Worm (Caenorhabditis elegans) whole organism, L1 larva: ENCODE data around the gene srt-3.
"Not testable (repeated sequence)": the region's sequence is repeated elsewhere in the genome, so short reads cannot be mapped to it uniquely, and the experiment has no call there.

ENCODE experiments used
- F16B12.6 ChIP-seq: fragments of 150-350 bp; optimal IDR thresholded peaks from 2 replicates; lab custom pipeline; 2014; ENCODE audit warnings: missing biosample characterization, missing genetic modification characterization
- Y116A8C.19 ChIP-seq: sonication (generic microtip); optimal IDR thresholded peaks from 2 replicates; lab custom pipeline; 2016; ENCODE audit warnings: missing compliant biosample characterization, missing genetic modification characterization, borderline replicate concordance
- aly-2 ChIP-seq: fragments of 150-350 bp; optimal IDR thresholded peaks from 2 replicates; lab custom pipeline; 2014; ENCODE audit warnings: missing biosample characterization, missing genetic modification characterization
- ama-1 ChIP-seq: fragments of 150-350 bp; optimal IDR thresholded peaks from 2 replicates; lab custom pipeline; 2014
- ceh-63 ChIP-seq: fragments of 200-800 bp; sonication (Bioruptor generic); optimal IDR thresholded peaks from 2 replicates; lab custom pipeline; 2018; ENCODE audit warnings: mild to moderate bottlenecking, missing genetic modification characterization, missing compliant biosample characterization
- ceh-90 ChIP-seq: sonication (generic microtip); optimal IDR thresholded peaks from 2 replicates; lab custom pipeline; 2016; ENCODE audit warnings: missing genetic modification characterization, missing compliant biosample characterization
- ces-1 ChIP-seq: fragments of 150-350 bp; optimal IDR thresholded peaks from 2 replicates; lab custom pipeline; 2014; ENCODE audit warnings: missing biosample characterization, missing genetic modification reagents, missing genetic modification characterization
- dpl-1 ChIP-seq, 3 experiments: fragments of 150-350 bp in 2 of 3; sonication (generic microtip) in 1 of 3; optimal IDR thresholded peaks; 2 replicates each; lab custom pipeline; 2014 to 2017; ENCODE audit warnings: missing biosample characterization in 3 of 3, missing genetic modification characterization in 3 of 3, missing genetic modification reagents in 3 of 3
- efl-1 ChIP-seq, 4 experiments: fragments of 150-350 bp; optimal IDR thresholded peaks in 3 of 4; peaks in 1 of 4; 1 replicate in 1 of 4; 2 replicates in 3 of 4; lab custom pipeline; 2014; ENCODE audit warnings: missing biosample characterization in 2 of 4, missing genetic modification characterization in 2 of 4, missing genetic modification reagents in 2 of 4
- elt-2 ChIP-seq: sonication (generic microtip); optimal IDR thresholded peaks from 2 replicates; lab custom pipeline; 2016; ENCODE audit warnings: missing genetic modification characterization, mild to moderate bottlenecking, inconsistent platforms, missing compliant biosample characterization, missing genetic modification reagents
- elt-3 ChIP-seq, 6 experiments: fragments of 150-350 bp in 1 of 6; sonication (generic microtip); optimal IDR thresholded peaks; 2 replicates each; lab custom pipeline; 2017 to 2018; ENCODE audit warnings: missing biosample characterization in 6 of 6, missing genetic modification characterization in 6 of 6, inconsistent platforms in 1 of 6
- fkh-10 ChIP-seq: sonication (generic microtip); optimal IDR thresholded peaks from 2 replicates; lab custom pipeline; 2017; ENCODE audit warnings: missing biosample characterization, missing genetic modification reagents, missing genetic modification characterization
- hlh-17 ChIP-seq: fragments of 200-800 bp; sonication (Bioruptor generic); optimal IDR thresholded peaks from 2 replicates; lab custom pipeline; 2018; ENCODE audit warnings: missing genetic modification characterization, mild to moderate bottlenecking, missing compliant biosample characterization, moderate library complexity, borderline replicate concordance
- hlh-4 ChIP-seq: sonication (generic microtip); optimal IDR thresholded peaks from 2 replicates; lab custom pipeline; 2016; ENCODE audit warnings: mild to moderate bottlenecking, missing genetic modification characterization, missing compliant biosample characterization
- hpl-2 ChIP-seq: fragments of 150-350 bp; optimal IDR thresholded peaks from 2 replicates; lab custom pipeline; 2014; ENCODE audit warnings: missing biosample characterization, missing genetic modification reagents, missing genetic modification characterization
- lin-39 ChIP-seq: fragments of 150-350 bp; optimal IDR thresholded peaks from 2 replicates; lab custom pipeline; 2014; ENCODE audit warnings: missing biosample characterization, missing genetic modification reagents, missing genetic modification characterization
- mab-9 ChIP-seq: fragments of 200-800 bp; sonication (Bioruptor generic); IDR thresholded peaks from 2 replicates; pipeline ENCODE4 v1.3.6; 2022; ENCODE audit warnings: missing genetic modification reagents, missing genetic modification characterization, missing compliant biosample characterization
- mef-2 ChIP-seq: fragments of 150-350 bp; optimal IDR thresholded peaks from 2 replicates; lab custom pipeline; 2014; ENCODE audit warnings: missing biosample characterization, missing genetic modification characterization
- nhr-11 ChIP-seq: fragments of 150-350 bp; optimal IDR thresholded peaks from 2 replicates; lab custom pipeline; 2014; ENCODE audit warnings: missing biosample characterization, missing genetic modification characterization
- nhr-19 ChIP-seq: fragments of 200-800 bp; sonication (Bioruptor generic); conservative IDR thresholded peaks from 2 replicates; pipeline ENCODE4 v1.3.6; 2022; ENCODE audit warnings: missing genetic modification characterization, missing compliant biosample characterization
- nhr-20 ChIP-seq: sonication (generic microtip); optimal IDR thresholded peaks from 2 replicates; lab custom pipeline; 2016; ENCODE audit warnings: mild to moderate bottlenecking, missing genetic modification characterization, missing compliant biosample characterization
- nhr-28 ChIP-seq: fragments of 150-350 bp; optimal IDR thresholded peaks from 2 replicates; lab custom pipeline; 2014; ENCODE audit warnings: missing biosample characterization, missing genetic modification characterization
- nhr-47 ChIP-seq: sonication (generic microtip); optimal IDR thresholded peaks from 2 replicates; lab custom pipeline; 2016; ENCODE audit warnings: mild to moderate bottlenecking, missing genetic modification characterization, moderate library complexity, missing compliant biosample characterization
- nhr-71 ChIP-seq: sonication (generic microtip); optimal IDR thresholded peaks from 2 replicates; lab custom pipeline; 2016; ENCODE audit warnings: mild to moderate bottlenecking, missing genetic modification characterization, moderate library complexity, missing compliant biosample characterization
- nhr-76 ChIP-seq: sonication (generic microtip); optimal IDR thresholded peaks from 2 replicates; lab custom pipeline; 2017; ENCODE audit warnings: missing biosample characterization, missing genetic modification characterization
- nhr-77 ChIP-seq: fragments of 150-350 bp; optimal IDR thresholded peaks from 2 replicates; lab custom pipeline; 2014; ENCODE audit warnings: missing biosample characterization, missing genetic modification characterization
- nhr-84 ChIP-seq: sonication (generic microtip); optimal IDR thresholded peaks from 2 replicates; lab custom pipeline; 2017; ENCODE audit warnings: missing biosample characterization, missing genetic modification characterization
- nhr-85 ChIP-seq: sonication (generic microtip); peaks from one replicate; lab custom pipeline; 2016; ENCODE audit warnings: missing genetic modification characterization, inconsistent platforms, missing compliant biosample characterization
- nhr-90 ChIP-seq: sonication (generic microtip); optimal IDR thresholded peaks from 2 replicates; lab custom pipeline; 2016; ENCODE audit warnings: mild to moderate bottlenecking, missing genetic modification characterization, missing compliant biosample characterization; ENCODE audit not compliant: poor library complexity
- pqm-1 ChIP-seq: sonication (generic microtip); optimal IDR thresholded peaks from 3 replicates; lab custom pipeline; 2017; ENCODE audit warnings: missing biosample characterization, missing genetic modification characterization
- snpc-4 ChIP-seq: fragments of 150-350 bp; optimal IDR thresholded peaks from 2 replicates; lab custom pipeline; 2014; ENCODE audit warnings: missing biosample characterization, missing genetic modification characterization
- unc-62 ChIP-seq: fragments of 150-350 bp; optimal IDR thresholded peaks from 2 replicates; lab custom pipeline; 2014; ENCODE audit warnings: missing biosample characterization, missing genetic modification reagents, missing genetic modification characterization
- unc-86 ChIP-seq: sonication (generic microtip); optimal IDR thresholded peaks from 2 replicates; lab custom pipeline; 2016; ENCODE audit warnings: missing genetic modification characterization, missing compliant biosample characterization
- xbp-1 ChIP-seq: sonication (generic microtip); optimal IDR thresholded peaks from 2 replicates; lab custom pipeline; 2016; ENCODE audit warnings: missing genetic modification characterization, missing compliant biosample characterization
- zag-1 ChIP-seq: fragments of 150-350 bp; optimal IDR thresholded peaks from 2 replicates; lab custom pipeline; 2014; ENCODE audit warnings: missing biosample characterization, missing genetic modification characterization
- zip-4 ChIP-seq: fragments of 200-800 bp; sonication (Bioruptor generic); optimal IDR thresholded peaks from 2 replicates; lab custom pipeline; 2018; ENCODE audit warnings: mild to moderate bottlenecking, missing genetic modification characterization, moderate library complexity, missing compliant biosample characterization
- ztf-4 ChIP-seq: fragments of 150-350 bp; optimal IDR thresholded peaks from 2 replicates; lab custom pipeline; 2014; ENCODE audit warnings: missing biosample characterization, missing genetic modification characterization

The srt-3 gene

ce11 chrV:4298579-4298978, 38.6 kb upstream of the srt-3 start, which contains the start of gene ZC132.11:
TSS of gene ZC132.11 (minus strand) at chrV:4298679.
- TF ChIP-seq nhr-20 (tag; lab: Kevin White, UChicago), result no peak
- TF ChIP-seq nhr-90 (tag; lab: Kevin White, UChicago), result no peak
- TF ChIP-seq zip-4 (GFP tag; lab: Kevin White, UChicago), result no peak
- TF ChIP-seq Y116A8C.19 (tag; lab: Kevin White, UChicago), result no peak
- TF ChIP-seq nhr-76 (tag; lab: Kevin White, UChicago), result no peak
- no peak for TF ChIP-seq nhr-77 (tag; lab: Kevin White, UChicago)
- TF ChIP-seq elt-2 (tag; lab: Kevin White, UChicago), result no peak
- no peak for TF ChIP-seq aly-2
- no peak for TF ChIP-seq nhr-84 (tag; lab: Kevin White, UChicago)
- no peak for TF ChIP-seq pqm-1 (tag; lab: Kevin White, UChicago)
- no peak for TF ChIP-seq ceh-90
- TF ChIP-seq nhr-28 (tag; lab: Kevin White, UChicago), result no peak
- no peak for TF ChIP-seq ama-1 (lab: Kevin White, UChicago)
- no peak for TF ChIP-seq ztf-4 (tag; lab: Kevin White, UChicago)
- no peak for TF ChIP-seq nhr-47 (tag; lab: Kevin White, UChicago)
- TF ChIP-seq dpl-1 (GFP tag; optimal IDR thresholded peaks at IDR 0.05; lab: Kevin White, UChicago), result no peak
- TF ChIP-seq unc-62 (GFP tag; lab: Kevin White, UChicago), result no peak
- no peak for TF ChIP-seq nhr-11 (tag; lab: Kevin White, UChicago)
- TF ChIP-seq hlh-4 (tag; lab: Kevin White, UChicago), result no peak
- no peak for TF ChIP-seq F16B12.6 (tag; lab: Kevin White, UChicago)

- TF ChIP-seq ces-1 (GFP tag; lab: Kevin White, UChicago), result no peak
- no peak for TF ChIP-seq fkh-10
- no peak for TF ChIP-seq mef-2 (tag; lab: Kevin White, UChicago)
- no peak for TF ChIP-seq nhr-90 (tag; lab: Kevin White, UChicago)
- TF ChIP-seq unc-86 (tag; lab: Kevin White, UChicago), result no peak
- no peak for TF ChIP-seq nhr-71 (tag; lab: Kevin White, UChicago)
- no peak for TF ChIP-seq hlh-17 (GFP tag; lab: Kevin White, UChicago)
- no peak for TF ChIP-seq unc-62 (GFP tag; lab: Kevin White, UChicago)
- no peak for TF ChIP-seq mab-9 (GFP tag; lab: Robert Waterston, UW)
- no peak for TF ChIP-seq hpl-2 (GFP tag; lab: Kevin White, UChicago)
- no peak for TF ChIP-seq xbp-1
- no peak for TF ChIP-seq lin-39
- no peak for TF ChIP-seq elt-3 (tag; optimal IDR thresholded peaks at IDR 0.05; lab: Kevin White, UChicago)
- TF ChIP-seq ceh-90, result no peak
- TF ChIP-seq nhr-19 (GFP tag; lab: Robert Waterston, UW), result no peak
- TF ChIP-seq snpc-4 (tag; lab: Kevin White, UChicago), result no peak
- TF ChIP-seq F16B12.6 (tag; lab: Kevin White, UChicago), result no peak
- no peak for TF ChIP-seq ceh-63
- no peak for TF ChIP-seq zag-1 (tag; lab: Kevin White, UChicago)
These were observed 35.9 kb upstream of the srt-3 start, which contains the start of gene F47D2.11 for ce11 chrV:4295920-4296319. TSS of gene F47D2.11 (minus strand) at chrV:4296020.

ce11 chrV:4293425-4293824, 33.4 kb upstream of the srt-3 start, which contains the start of gene srh-194:
TSS of gene srh-194 (minus strand) at chrV:4293525.
- peak; percentile 6 for TF ChIP-seq nhr-85 (tag; lab: Kevin White, UChicago)

- not testable (repeated sequence) for TF ChIP-seq efl-1 (optimal IDR thresholded peaks at IDR 0.05; lab: Kevin White, UChicago)
- peak in 1 of 2 experiments; percentile 71 for TF ChIP-seq efl-1 (GFP tag; optimal IDR thresholded peaks at IDR 0.05 in 1 of 2; lab: Kevin White, UChicago)
These were observed 30.1 kb upstream of the srt-3 start, which contains the start of gene srh-193 for ce11 chrV:4290093-4290492. TSS of gene srh-193 (minus strand) at chrV:4290193.
